Worm (Caenorhabditis elegans) whole organism, L4/young adult: ENCODE results near the gene B0302.2.

Experiments
- W03F9.2 ChIP-seq: fragments of 150-350 bp; optimal IDR thresholded peaks from 2 replicates; lab custom pipeline; 2014; ENCODE audit warnings: missing biosample characterization, missing genetic modification characterization
- dao-5 ChIP-seq: sonication (generic microtip); optimal IDR thresholded peaks from 2 replicates; lab custom pipeline; 2016; ENCODE audit warnings: missing genotype, missing genetic modification characterization, moderate library complexity, missing compliant biosample characterization
- him-1 ChIP-seq: sonication (generic microtip); optimal IDR thresholded peaks from 2 replicates; lab custom pipeline; 2016; ENCODE audit warnings: missing genotype, missing genetic modification reagents, missing genetic modification characterization, missing compliant biosample characterization

Gene B0302.2

ce11 chrX:17178239-17178638 lies at the start of gene B0302.2:
Gene B0302.2 (plus strand): TSS chrX:17178539.
- no peak for TF ChIP-seq dao-5 (tag; lab: Kevin White, UChicago)
- TF ChIP-seq him-1 (tag; lab: Kevin White, UChicago) = no peak
- no peak for TF ChIP-seq W03F9.2

DNA sequence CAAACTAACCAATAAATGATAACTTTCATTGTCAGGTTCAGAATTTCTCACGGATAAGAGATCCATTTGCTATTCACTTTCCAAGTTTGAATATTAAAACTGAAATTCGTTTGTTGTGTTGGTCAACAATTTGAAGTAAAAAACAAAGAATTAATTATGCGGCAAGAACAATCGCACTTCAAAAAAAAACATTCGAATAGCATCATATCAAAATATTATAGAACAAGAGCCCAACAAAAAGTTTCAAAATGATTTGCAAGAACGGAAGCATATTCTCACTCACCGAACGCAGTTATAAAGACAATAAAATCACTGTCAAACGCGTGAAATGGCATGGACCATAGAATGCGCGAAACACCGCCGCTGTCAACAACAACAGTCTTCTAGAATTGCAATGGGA lies 43.9 kb upstream of the B0302.2 start, which contains the start of gene K09E3.7:
Gene K09E3.7 (minus strand): TSS at position 101 of the 400 bp plus-strand sequence.
- TF ChIP-seq him-1 (tag; lab: Kevin White, UChicago) = no peak
- TF ChIP-seq dao-5 (tag; lab: Kevin White, UChicago) = no peak
- no peak for TF ChIP-seq W03F9.2

DNA sequence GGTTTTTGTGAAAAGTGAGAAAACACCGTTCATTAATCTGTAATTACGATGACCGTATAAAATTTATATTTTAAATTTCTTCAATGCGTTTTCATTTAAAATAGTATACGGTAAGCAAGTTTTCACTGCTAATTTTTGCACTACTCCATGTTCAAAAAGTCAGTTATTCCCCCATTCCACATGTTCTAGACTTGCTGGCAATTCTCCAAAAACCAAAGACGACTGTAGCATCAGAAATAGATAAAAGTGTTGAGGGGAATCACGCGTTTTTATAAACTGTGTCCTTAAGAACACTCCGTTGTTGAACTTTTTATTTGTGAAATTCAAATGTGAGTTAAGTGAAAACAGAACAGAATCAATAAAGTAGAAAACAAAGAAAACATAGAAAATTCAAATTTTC lies 42.6 kb upstream of the B0302.2 start:
- TF ChIP-seq W03F9.2 (no peak), dao-5 (tag; lab: Kevin White, UChicago) (no peak), him-1 (tag; lab: Kevin White, UChicago) (no peak)

ce11 chrX:17138060-17138557 lies 40.2 kb upstream of the B0302.2 start, which contains the start of gene cnp-3:
Gene cnp-3 (minus strand): TSS chrX:17138110.
- TF ChIP-seq W03F9.2 (no peak), dao-5 (tag; lab: Kevin White, UChicago) (no peak), him-1 (tag; lab: Kevin White, UChicago) (no peak)

DNA sequence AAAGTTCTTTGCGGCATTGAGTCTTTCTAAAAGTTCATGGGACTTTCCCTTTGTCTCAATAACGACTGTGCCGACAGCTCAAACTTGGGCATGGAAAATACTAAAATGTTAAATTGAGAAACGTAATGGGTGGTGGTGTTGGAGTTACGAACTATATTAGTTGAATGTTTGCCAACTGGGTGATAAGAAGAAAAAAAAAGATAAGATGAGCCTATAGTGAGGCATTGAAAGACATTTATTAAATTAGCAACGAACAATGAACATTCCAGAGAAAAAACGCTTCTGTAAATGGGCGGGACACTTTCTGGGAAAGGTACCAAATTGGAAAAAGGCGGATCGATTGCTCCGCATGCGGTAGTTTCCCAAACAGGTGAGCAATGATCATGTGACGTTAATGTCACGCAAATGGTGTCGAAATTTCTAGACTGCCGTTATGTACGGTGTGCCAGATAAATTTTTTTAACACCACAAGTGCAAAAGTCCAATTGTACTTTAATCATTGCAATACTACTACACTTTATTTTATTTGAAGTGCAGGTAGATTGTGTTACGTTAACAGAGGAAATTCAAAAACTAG lies 39.0 kb upstream of the B0302.2 start:
- TF ChIP-seq dao-5 (tag; lab: Kevin White, UChicago) (no peak), him-1 (tag; lab: Kevin White, UChicago) (no peak), W03F9.2 (no peak)

ce11 chrX:17140447-17140846 lies 37.9 kb upstream of the B0302.2 start:
- TF ChIP-seq W03F9.2 (no peak), dao-5 (tag; lab: Kevin White, UChicago) (no peak), him-1 (tag; lab: Kevin White, UChicago) (no peak)

DNA sequence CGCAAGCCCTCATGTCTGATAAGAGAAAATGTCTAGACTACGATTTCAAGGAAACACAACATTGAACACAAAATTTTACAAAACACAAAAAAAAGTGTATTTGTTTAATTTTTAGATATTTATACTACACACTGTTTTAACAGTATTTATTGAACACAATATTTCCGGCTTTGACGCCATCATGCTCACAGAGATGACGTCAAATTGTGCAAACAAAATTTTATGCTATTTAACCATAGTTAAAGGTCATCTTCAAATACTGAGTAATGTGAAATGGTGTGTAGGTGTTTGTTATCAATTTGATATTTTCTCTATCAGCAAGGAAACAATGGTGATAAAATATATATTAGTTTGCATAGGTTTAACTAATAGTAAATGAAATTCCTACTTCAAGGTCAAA lies 31.8 kb upstream of the B0302.2 start:
- no peak for TF ChIP-seq W03F9.2

- no peak for TF ChIP-seq W03F9.2
- TF ChIP-seq dao-5 (tag; lab: Kevin White, UChicago) = no peak
- TF ChIP-seq him-1 (tag; lab: Kevin White, UChicago) = no peak
Observed at ce11 chrX:17149877-17150490, 28.4 kb upstream of the B0302.2 start, which contains the start of gene T23C6.4. Gene T23C6.4 (minus strand): TSS chrX:17149927.

DNA sequence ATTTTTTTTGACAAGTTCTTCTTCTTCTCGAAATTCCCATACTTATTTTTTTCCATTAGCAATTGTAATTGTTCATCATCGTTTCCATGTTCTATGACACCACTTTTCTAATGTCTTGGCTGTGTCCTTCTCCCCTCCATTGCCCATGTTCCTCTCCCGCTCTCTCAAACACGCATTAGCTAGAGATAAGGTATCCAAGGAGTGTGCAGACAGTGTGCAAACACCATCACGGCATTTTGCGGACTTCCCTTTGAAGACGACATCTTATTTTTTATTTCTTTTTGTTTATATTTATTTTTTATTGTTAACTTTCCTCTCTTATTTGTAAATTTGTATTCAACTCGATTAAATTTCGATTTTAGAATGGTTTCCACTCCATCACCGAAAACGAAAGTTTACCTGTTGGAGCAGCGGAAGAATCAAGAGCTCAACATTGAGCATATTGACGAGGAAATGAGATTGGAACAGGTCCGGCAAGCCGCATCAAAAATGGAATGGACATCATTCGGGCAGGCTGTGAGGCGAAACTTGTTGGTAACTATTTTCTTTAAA lies 27.1 kb upstream of the B0302.2 start, which contains the start of gene mdt-1.2:
Gene mdt-1.2 (plus strand): TSS at position 363 of the 552 bp plus-strand sequence.
- TF ChIP-seq him-1 (tag; lab: Kevin White, UChicago) (peak; percentile 13), W03F9.2 (no peak), dao-5 (tag; lab: Kevin White, UChicago) (peak; percentile 21)

DNA sequence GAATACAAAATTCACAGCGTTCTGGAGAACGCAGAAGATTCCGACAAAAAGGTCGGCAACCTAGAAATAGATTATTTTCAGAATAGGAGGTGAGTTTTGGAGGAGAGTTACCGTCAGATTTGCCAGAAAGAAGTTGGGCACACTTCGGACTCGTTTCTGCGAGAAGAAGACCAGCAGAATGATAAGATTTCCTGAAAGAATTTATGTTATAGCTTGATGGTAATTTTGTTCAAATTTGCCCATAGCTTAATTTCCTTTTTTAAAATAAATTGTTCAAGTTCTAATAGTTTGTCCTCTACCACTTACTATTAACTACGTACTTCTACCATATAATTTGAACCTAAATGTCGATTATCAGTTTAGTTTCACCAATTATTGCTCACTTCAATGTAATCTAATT lies 21.2 kb upstream of the B0302.2 start:
- TF ChIP-seq him-1 (tag; lab: Kevin White, UChicago) (no peak), dao-5 (tag; lab: Kevin White, UChicago) (no peak), W03F9.2 (no peak)

DNA sequence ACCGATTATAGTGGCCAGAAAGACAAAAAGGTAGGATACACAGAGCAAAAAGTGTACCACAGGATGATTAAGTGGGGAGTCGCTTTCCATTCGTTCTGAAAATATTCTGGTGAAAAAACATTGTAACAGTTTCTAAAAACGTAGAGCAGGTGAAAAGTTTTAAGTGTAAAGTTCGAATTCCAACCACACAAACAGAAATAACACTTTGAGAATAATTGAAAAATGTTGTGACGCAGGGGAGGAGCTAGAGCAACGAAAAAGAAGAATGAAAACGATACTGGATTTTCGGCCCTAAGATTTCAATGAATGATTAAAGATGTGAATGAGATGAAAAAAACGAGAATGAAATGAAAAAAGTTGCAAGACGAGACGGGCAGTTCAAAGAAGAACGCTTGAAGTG lies 20.5 kb upstream of the B0302.2 start, which contains the start of gene npr-21:
Gene npr-21 (minus strand): TSS at position 101 of the 400 bp plus-strand sequence.
- no peak for TF ChIP-seq dao-5 (tag; lab: Kevin White, UChicago)
- no peak for TF ChIP-seq him-1 (tag; lab: Kevin White, UChicago)
- TF ChIP-seq W03F9.2 = no peak

DNA sequence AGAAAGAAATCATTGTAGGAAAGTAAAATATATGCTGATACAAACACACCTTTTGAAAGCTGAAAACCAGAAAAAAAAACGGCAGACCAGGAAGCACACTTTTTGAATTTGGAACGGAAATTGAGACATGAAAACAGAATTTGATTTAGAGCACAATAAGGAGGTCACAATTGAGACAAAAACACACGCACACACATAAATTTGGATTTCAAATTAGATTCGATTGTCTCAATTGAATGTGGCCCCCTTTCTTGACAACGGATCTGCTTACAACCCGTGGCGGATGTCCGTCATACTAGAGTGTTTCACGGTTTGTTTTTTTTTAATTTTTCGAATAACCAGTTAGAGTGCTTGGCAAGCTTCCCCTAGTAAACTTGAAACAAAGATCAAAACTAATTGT lies 10.3 kb upstream of the B0302.2 start:
- TF ChIP-seq W03F9.2 (no peak), dao-5 (tag; lab: Kevin White, UChicago) (no peak), him-1 (tag; lab: Kevin White, UChicago) (no peak)

DNA sequence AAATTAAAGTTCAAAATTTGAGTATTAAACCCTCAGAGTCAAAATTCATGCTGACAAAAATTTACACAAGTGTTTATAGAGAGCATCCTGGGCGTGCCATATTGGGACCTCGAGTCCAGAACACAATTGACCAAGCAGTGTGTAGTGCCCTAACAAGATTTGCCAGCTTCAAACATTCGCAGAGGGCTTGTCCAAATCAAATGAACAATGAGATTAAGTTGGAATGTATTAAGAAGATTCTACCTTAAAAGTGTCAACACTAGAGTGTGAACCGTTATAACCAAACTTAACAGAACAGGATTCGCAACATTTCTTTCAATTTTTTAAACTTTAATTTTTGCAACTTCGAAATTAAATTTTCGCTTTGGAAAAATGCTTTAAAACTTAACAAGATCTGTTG lies 7.9 kb upstream of the B0302.2 start:
- TF ChIP-seq him-1 (tag; lab: Kevin White, UChicago) (no peak), dao-5 (tag; lab: Kevin White, UChicago) (no peak), W03F9.2 (no peak)

DNA sequence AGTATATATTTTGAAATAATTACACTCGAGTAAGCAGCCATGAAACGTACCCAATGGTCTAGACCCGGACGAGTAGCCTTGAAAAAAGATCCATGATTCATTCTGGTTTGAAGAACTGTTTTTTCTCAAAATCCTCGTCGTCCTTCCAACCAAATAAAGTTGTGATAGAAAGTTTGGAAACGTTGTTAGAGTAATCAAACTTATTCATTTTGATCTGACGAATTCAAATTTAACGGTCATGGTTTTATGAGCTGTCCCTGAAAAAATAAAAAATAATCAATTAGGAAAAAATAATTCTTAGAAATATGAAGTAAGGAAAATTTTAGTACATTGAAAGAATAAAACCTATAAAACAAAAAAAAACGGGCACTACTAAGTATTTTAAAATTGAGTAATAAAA lies 1.7 kb upstream of the B0302.2 start, which contains the start of gene B0302.4:
Gene B0302.4 (minus strand): TSS at position 101 of the 400 bp plus-strand sequence.
- no peak for TF ChIP-seq W03F9.2
- TF ChIP-seq dao-5 (tag; lab: Kevin White, UChicago) = no peak
- no peak for TF ChIP-seq him-1 (tag; lab: Kevin White, UChicago)
